Fruit fly (Drosophila melanogaster): ENCODE data around the gene TfIIB.

Gene TfIIB

DNA sequence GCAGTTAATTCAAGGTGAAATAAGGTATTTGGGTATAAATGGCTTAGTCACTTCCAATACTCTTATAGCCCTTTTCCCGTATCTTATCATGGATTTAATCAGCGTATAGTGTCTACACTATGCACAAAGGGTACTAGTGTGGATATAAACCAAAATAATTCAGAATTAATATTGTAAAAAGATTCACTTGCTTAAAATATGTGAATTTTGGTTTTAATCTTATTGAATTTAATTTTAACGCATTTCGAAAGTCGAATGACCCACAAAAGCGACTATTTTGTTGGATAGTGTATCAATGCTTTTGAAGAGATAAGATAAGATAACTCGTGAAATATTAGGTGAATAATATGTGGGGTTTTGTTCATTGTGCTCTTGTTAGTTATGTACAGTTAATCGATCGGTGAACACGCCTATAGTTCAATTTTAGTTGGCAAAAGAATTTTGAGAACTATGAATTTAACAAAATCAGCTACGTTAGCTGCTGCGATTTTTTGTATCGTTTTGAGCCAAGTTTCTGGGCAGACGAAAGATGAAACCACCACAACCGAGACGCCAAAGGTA lies 49.2 kb upstream of the TfIIB start, which contains the start of gene CG5096 (continued):
- TF ChIP-seq CG15696 (tag; optimal IDR thresholded peaks at IDR 0.05) (peak; percentile 42), CG2712 (tag; optimal IDR thresholded peaks at IDR 0.05) (peak; percentile 90), esg (GFP tag; conservative IDR thresholded peaks at IDR 0.05) (peak; percentile 82), CG15479 (GFP tag; optimal IDR thresholded peaks at IDR 0.05) (no peak), Kr (GFP tag; optimal IDR thresholded peaks at IDR 0.05) (no peak), CG10274 (GFP tag; optimal IDR thresholded peaks at IDR 0.05) (peak; percentile 46), CG8281 (tag; optimal IDR thresholded peaks at IDR 0.05) (peak; percentile 72), tgo (GFP tag; IDR thresholded peaks at IDR 0.05) (peak; percentile 90), CG11695 (GFP tag; IDR thresholded peaks at IDR 0.05) (peak; percentile 93), CG7745 (tag; optimal IDR thresholded peaks at IDR 0.05) (no peak), CG9797 (GFP tag; optimal IDR thresholded peaks at IDR 0.05) (no peak), gfzf (GFP tag; optimal IDR thresholded peaks at IDR 0.05) (no peak), CG6689 (GFP tag; IDR thresholded peaks at IDR 0.05) (peak; percentile 89), Myb (GFP tag; optimal IDR thresholded peaks at IDR 0.05) (peak; percentile 68), D19A (tag; optimal IDR thresholded peaks at IDR 0.05) (peak; percentile 96), Side (GFP tag; optimal IDR thresholded peaks at IDR 0.05) (peak; percentile 83), lbe (GFP tag; optimal IDR thresholded peaks at IDR 0.05) (peak; percentile 62), gem (tag; optimal IDR thresholded peaks at IDR 0.05) (peak; percentile 93), tna (GFP tag; IDR thresholded peaks at IDR 0.05; ENCODE audit: partially characterized antibody) (no peak), ranshi (GFP tag; IDR thresholded peaks at IDR 0.05) (peak; percentile 91; the same call in 1 of the 2 replicates), CG11723 (GFP tag; optimal IDR thresholded peaks at IDR 0.05) (peak; percentile 70), az2 (GFP tag; optimal IDR thresholded peaks at IDR 0.05) (peak; percentile 79), CG7786 (GFP tag; optimal IDR thresholded peaks at IDR 0.05) (peak; percentile 84), seq (GFP tag; IDR thresholded peaks at IDR 0.05) (peak; percentile 89), CG7271 (tag; optimal IDR thresholded peaks at IDR 0.05) (no peak), Blimp-1 (GFP tag; optimal IDR thresholded peaks at IDR 0.05) (peak; percentile 85), NK7.1 (GFP tag; optimal IDR thresholded peaks at IDR 0.05) (peak; percentile 52), CG15073 (GFP tag; optimal IDR thresholded peaks at IDR 0.05) (peak; percentile 16), CG10654 (GFP tag; optimal IDR thresholded peaks at IDR 0.05) (peak; percentile 67), sr (GFP tag; IDR thresholded peaks at IDR 0.05) (no peak; the same call in 2 of the 3 replicates), unpg (GFP tag; optimal IDR thresholded peaks at IDR 0.05) (peak; percentile 92), ERR (GFP tag; optimal IDR thresholded peaks at IDR 0.05) (peak; percentile 77), ash1 (GFP tag; optimal IDR thresholded peaks at IDR 0.05) (peak; percentile 82), CG5245 (GFP tag; optimal IDR thresholded peaks at IDR 0.05) (peak; percentile 66), Meics (GFP tag; optimal IDR thresholded peaks at IDR 0.05) (peak; percentile 91), Ets65A (GFP tag) (peak; percentile 51), CG1647 (GFP tag; optimal IDR thresholded peaks at IDR 0.05) (peak; percentile 67), Taf1 (GFP tag; IDR thresholded peaks at IDR 0.05) (peak; percentile 82), ham (GFP tag; IDR thresholded peaks at IDR 0.05) (peak; percentile 55; the same call in 1 of the 2 replicates), CG14965 (GFP tag; optimal IDR thresholded peaks at IDR 0.05; ENCODE audit: borderline replicate concordance) (no peak), CG14860 (GFP tag; IDR thresholded peaks at IDR 0.05; ENCODE audit: partially characterized antibody) (no peak), NC2α (GFP tag; optimal IDR thresholded peaks at IDR 0.05) (peak; percentile 33), wor (GFP tag; IDR thresholded peaks at IDR 0.05) (peak; percentile 76), CG12219 (GFP tag; optimal IDR thresholded peaks at IDR 0.05) (peak; percentile 89), HHEX (GFP tag; optimal IDR thresholded peaks at IDR 0.05) (peak; percentile 90), CG34422 (GFP tag; IDR thresholded peaks at IDR 0.05) (peak; percentile 91), aop (GFP tag; IDR thresholded peaks at IDR 0.05) (no peak), CG11398 (GFP tag; optimal IDR thresholded peaks at IDR 0.05) (peak; percentile 62), CG18011 (GFP tag; optimal IDR thresholded peaks at IDR 0.05) (peak; percentile 57), gro (GFP tag; optimal IDR thresholded peaks at IDR 0.05) (peak; percentile 90)
